Fruit fly (Drosophila melanogaster): ENCODE data around the gene Mtr4.

- TF ChIP-seq CG12391 (tag; optimal IDR thresholded peaks at IDR 0.05): no peak
- no peak for TF ChIP-seq CG13894 (tag; optimal IDR thresholded peaks at IDR 0.05)
- TF ChIP-seq chm (GFP tag; IDR thresholded peaks at IDR 0.05): no peak
- TF ChIP-seq slou (GFP tag; optimal IDR thresholded peaks at IDR 0.05): no peak
- no peak for TF ChIP-seq CG4854 (GFP tag; optimal IDR thresholded peaks at IDR 0.05)
- TF ChIP-seq eve (GFP tag; optimal IDR thresholded peaks at IDR 0.05): no peak
- no peak for TF ChIP-seq CG33557 (GFP tag; optimal IDR thresholded peaks at IDR 0.05)
- TF ChIP-seq Atf6 (GFP tag; IDR thresholded peaks at IDR 0.05): no peak
- peak; percentile 73 for TF ChIP-seq CG4360 (GFP tag; IDR thresholded peaks at IDR 0.05)
- no peak for TF ChIP-seq D (optimal IDR thresholded peaks at IDR 0.05)
- no peak for TF ChIP-seq D (GFP tag; optimal IDR thresholded peaks at IDR 0.05)
- TF ChIP-seq CG12236 (GFP tag; optimal IDR thresholded peaks at IDR 0.05): no peak
- no peak for TF ChIP-seq vvl (GFP tag; IDR thresholded peaks at IDR 0.05)
- no peak for TF ChIP-seq CG2875 (GFP tag; optimal IDR thresholded peaks at IDR 0.05)
Measured at dm6 chr2L:15745036-15745854, 6.8 kb upstream of the Mtr4 start.
